Fruit fly (Drosophila melanogaster): ENCODE measurements around the gene lectin-22C.

dm6 chr2L:2079619-2080018 lies 42.6 kb upstream of the lectin-22C start, which contains the start of gene CG12674:
- TF ChIP-seq psq (optimal IDR thresholded peaks at IDR 0.05): no peak
- TF ChIP-seq Myc (optimal IDR thresholded peaks at IDR 0.05): no peak
- no peak for TF ChIP-seq Sin3A (optimal IDR thresholded peaks at IDR 0.05)
- no peak for TF ChIP-seq h (optimal IDR thresholded peaks at IDR 0.05)

Data from Kc167 (cell line).